Fruit fly (Drosophila melanogaster) whole organism, embryonic: Measurements from ENCODE around the gene RpL36.
A peak's percentile ranks its signal among the peaks of the same experiment; 100 is the strongest.

Experiments used
- Adf1 ChIP-seq: fragments of 200-800 bp; sonication (Bioruptor generic); IDR thresholded peaks from 2 replicates; pipeline ENCODE4 v1.3.6; 2022; ENCODE audit warnings: missing biosample characterization, missing genetic modification characterization
- BtbVII ChIP-seq: fragments of 200-800 bp; sonication (Bioruptor generic); optimal IDR thresholded peaks from 3 replicates; lab custom pipeline; 2017; ENCODE audit warnings: missing biosample characterization, mild to moderate bottlenecking, missing genetic modification characterization
- CG10366 ChIP-seq: fragments of 200-800 bp; sonication (Bioruptor generic); IDR thresholded peaks from 2 replicates; pipeline ENCODE4 v1.3.6; 2022; ENCODE audit warnings: missing biosample characterization, missing genetic modification characterization
- CG10462 ChIP-seq: fragments of 200-800 bp; sonication (Bioruptor generic); optimal IDR thresholded peaks from 2 replicates; lab custom pipeline; 2016; ENCODE audit warnings: missing biosample characterization, missing genetic modification characterization
- CG11560 ChIP-seq: fragments of 200-800 bp; sonication (Bioruptor generic); IDR thresholded peaks from 3 replicates; pipeline ENCODE4 v1.3.6; 2022; ENCODE audit warnings: missing biosample characterization, missing genetic modification characterization
- CG12155 ChIP-seq: fragments of 200-800 bp; sonication (Bioruptor generic); optimal IDR thresholded peaks from 3 replicates; lab custom pipeline; 2016; ENCODE audit warnings: missing biosample characterization, missing genetic modification characterization
- CG1233 ChIP-seq: fragments of 200-800 bp; sonication (Bioruptor generic); optimal IDR thresholded peaks from 4 replicates; lab custom pipeline; 2018; ENCODE audit warnings: missing biosample characterization, mild to moderate bottlenecking, missing genetic modification characterization
- CG13296 ChIP-seq: fragments of 200-800 bp; sonication (Bioruptor generic); optimal IDR thresholded peaks from 3 replicates; lab custom pipeline; 2018; ENCODE audit warnings: missing biosample characterization, mild to moderate bottlenecking, missing genetic modification characterization
- CG15073 ChIP-seq: fragments of 200-800 bp; sonication (Bioruptor generic); optimal IDR thresholded peaks from 2 replicates; lab custom pipeline; 2016; ENCODE audit warnings: missing biosample characterization, missing genetic modification characterization
- CG1603 ChIP-seq: fragments of 200-800 bp; sonication (Bioruptor generic); optimal IDR thresholded peaks from 2 replicates; lab custom pipeline; 2019; ENCODE audit warnings: missing biosample characterization, mild to moderate bottlenecking, missing genetic modification characterization, moderate library complexity
- CG16813 ChIP-seq: fragments of 200-800 bp; sonication (Bioruptor generic); IDR thresholded peaks from 3 replicates; pipeline ENCODE4 v1.3.6; 2022; ENCODE audit warnings: missing biosample characterization, missing genetic modification characterization; ENCODE audit not compliant: partially characterized antibody
- CG17568 ChIP-seq: fragments of 200-800 bp; sonication (Bioruptor generic); optimal IDR thresholded peaks from 2 replicates; lab custom pipeline; 2018; ENCODE audit warnings: missing biosample characterization, mild to moderate bottlenecking, missing genetic modification characterization, moderate library complexity
- CG17912 ChIP-seq: fragments of 200-800 bp; sonication (Bioruptor generic); optimal IDR thresholded peaks from 2 replicates; lab custom pipeline; 2018; ENCODE audit warnings: missing biosample characterization, mild to moderate bottlenecking, missing genetic modification characterization
- CG1792 ChIP-seq: fragments of 200-800 bp; sonication (Bioruptor generic); optimal IDR thresholded peaks from 2 replicates; lab custom pipeline; 2016; ENCODE audit warnings: missing biosample characterization, missing genetic modification characterization
- CG18599 ChIP-seq: fragments of 200-800 bp; sonication (Bioruptor generic); optimal IDR thresholded peaks from 3 replicates; lab custom pipeline; 2017; ENCODE audit warnings: missing biosample characterization, missing genetic modification characterization, mild to moderate bottlenecking, moderate library complexity, missing genetic modification reagents
- CG2202 ChIP-seq: fragments of 200-800 bp; sonication (Bioruptor generic); optimal IDR thresholded peaks from 2 replicates; lab custom pipeline; 2018; ENCODE audit warnings: missing biosample characterization, mild to moderate bottlenecking, missing genetic modification characterization
- CG3281 ChIP-seq: fragments of 200-800 bp; sonication (Bioruptor generic); optimal IDR thresholded peaks from 3 replicates; lab custom pipeline; 2017; ENCODE audit warnings: missing biosample characterization, mild to moderate bottlenecking, missing genetic modification characterization
- CG34422 ChIP-seq: fragments of 200-800 bp; sonication (Bioruptor generic); IDR thresholded peaks from 3 replicates; pipeline ENCODE4 v1.3.6; 2022; ENCODE audit warnings: missing biosample characterization, missing genetic modification characterization
- CG4820 ChIP-seq: fragments of 200-800 bp; sonication (Bioruptor generic); optimal IDR thresholded peaks from 3 replicates; lab custom pipeline; 2016; ENCODE audit warnings: missing biosample characterization, missing genetic modification characterization
- CG6272 ChIP-seq: fragments of 200-800 bp; sonication (Bioruptor generic); IDR thresholded peaks from 2 replicates; pipeline ENCODE4 v1.3.6; 2022; ENCODE audit warnings: missing biosample characterization, missing genetic modification characterization
- CG6689 ChIP-seq: fragments of 200-800 bp; sonication (Bioruptor generic); IDR thresholded peaks from 2 replicates; pipeline ENCODE4 v1.3.6; 2022; ENCODE audit warnings: missing biosample characterization, missing genetic modification characterization
- CG6854 ChIP-seq: fragments of 200-800 bp; sonication (Bioruptor generic); optimal IDR thresholded peaks from 3 replicates; lab custom pipeline; 2017; ENCODE audit warnings: missing biosample characterization, mild to moderate bottlenecking, missing genetic modification characterization
- CG8388 ChIP-seq: fragments of 200-800 bp; sonication (Bioruptor generic); optimal IDR thresholded peaks from 2 replicates; lab custom pipeline; 2019; ENCODE audit warnings: missing biosample characterization, mild to moderate bottlenecking, missing genetic modification characterization, moderate library complexity
- CG9797 ChIP-seq: fragments of 200-800 bp; sonication (Bioruptor generic); optimal IDR thresholded peaks from 3 replicates; lab custom pipeline; 2018; ENCODE audit warnings: missing biosample characterization, mild to moderate bottlenecking, missing genetic modification characterization
- CG9932 ChIP-seq: fragments of 200-800 bp; sonication (Bioruptor generic); IDR thresholded peaks from 2 replicates; pipeline ENCODE4 v1.3.6; 2022; ENCODE audit warnings: missing biosample characterization, missing genetic modification characterization
- Gug ChIP-seq: fragments of 200-800 bp; sonication (Bioruptor generic); IDR thresholded peaks from 4 replicates; pipeline ENCODE4 v1.3.6; 2022; ENCODE audit warnings: missing biosample characterization, missing genetic modification characterization
- NfI ChIP-seq: fragments of 200-800 bp; sonication (Bioruptor generic); optimal IDR thresholded peaks from 3 replicates; lab custom pipeline; 2018; ENCODE audit warnings: missing biosample characterization, mild to moderate bottlenecking, missing genetic modification characterization, moderate library complexity
- Rx ChIP-seq: fragments of 200-800 bp; sonication (Bioruptor generic); IDR thresholded peaks from 2 replicates; pipeline ENCODE4 v1.3.6; 2022; ENCODE audit warnings: missing biosample characterization, missing genetic modification characterization
- Sox102F ChIP-seq: fragments of 200-800 bp; sonication (Bioruptor generic); optimal IDR thresholded peaks from 2 replicates; lab custom pipeline; 2018; ENCODE audit warnings: missing biosample characterization, mild to moderate bottlenecking, missing genetic modification characterization, moderate library complexity
- Xbp1 ChIP-seq: fragments of 200-800 bp; sonication (Bioruptor generic); optimal IDR thresholded peaks from 3 replicates; lab custom pipeline; 2016; ENCODE audit warnings: missing biosample characterization, mild to moderate bottlenecking, missing genetic modification characterization
- al ChIP-seq: fragments of 200-800 bp; sonication (Bioruptor generic); IDR thresholded peaks from 2 replicates; pipeline ENCODE4 v1.3.6; 2022; ENCODE audit warnings: missing biosample characterization, missing genetic modification characterization
- ase ChIP-seq: fragments of 200-800 bp; sonication (Bioruptor generic); IDR thresholded peaks from 3 replicates; pipeline ENCODE4 v1.3.6; 2022; ENCODE audit warnings: missing biosample characterization, missing genetic modification characterization
- btn ChIP-seq: fragments of 200-800 bp; sonication (Bioruptor generic); optimal IDR thresholded peaks from 2 replicates; lab custom pipeline; 2016; ENCODE audit warnings: missing biosample characterization, missing genetic modification characterization
- chinmo ChIP-seq: fragments of 200-800 bp; sonication (Bioruptor generic); IDR thresholded peaks from 4 replicates; pipeline ENCODE4 v1.3.6; 2022; ENCODE audit warnings: missing biosample characterization, missing genetic modification characterization; ENCODE audit not compliant: partially characterized antibody
- ci ChIP-seq: fragments of 200-800 bp; sonication (Bioruptor generic); IDR thresholded peaks from 3 replicates; pipeline ENCODE4 v1.3.6; 2022; ENCODE audit warnings: missing biosample characterization, missing genetic modification characterization
- dan ChIP-seq: fragments of 200-800 bp; sonication (Bioruptor generic); IDR thresholded peaks from 2 replicates; pipeline ENCODE4 v1.3.6; 2022; ENCODE audit warnings: missing biosample characterization, missing genetic modification characterization
- esg ChIP-seq: fragments of 200-800 bp; sonication (Bioruptor generic); conservative IDR thresholded peaks from 2 replicates; pipeline ENCODE4 v1.3.6; 2022; ENCODE audit warnings: missing biosample characterization, missing genetic modification characterization
- fd102C ChIP-seq: fragments of 200-800 bp; sonication (Bioruptor generic); optimal IDR thresholded peaks from 2 replicates; lab custom pipeline; 2018; ENCODE audit warnings: missing biosample characterization, mild to moderate bottlenecking, missing genetic modification characterization, moderate library complexity
- fd96Cb ChIP-seq: fragments of 200-800 bp; sonication (Bioruptor generic); optimal IDR thresholded peaks from 2 replicates; lab custom pipeline; 2018; ENCODE audit warnings: missing biosample characterization, mild to moderate bottlenecking, missing genetic modification characterization, moderate library complexity
- gem ChIP-seq: fragments of 200-800 bp; sonication (Bioruptor generic); optimal IDR thresholded peaks from 2 replicates; lab custom pipeline; 2019; ENCODE audit warnings: missing biosample characterization, mild to moderate bottlenecking, missing genetic modification characterization, moderate library complexity
- gt ChIP-seq: fragments of 200-800 bp; sonication (Bioruptor generic); IDR thresholded peaks from 2 replicates; pipeline ENCODE4 v1.3.6; 2022; ENCODE audit warnings: missing biosample characterization, missing genetic modification characterization
- nerfin-1 ChIP-seq: fragments of 200-800 bp; sonication (Bioruptor generic); optimal IDR thresholded peaks from 3 replicates; lab custom pipeline; 2019; ENCODE audit warnings: missing biosample characterization, mild to moderate bottlenecking, missing genetic modification characterization, moderate library complexity
- nom ChIP-seq: fragments of 200-800 bp; sonication (Bioruptor generic); optimal IDR thresholded peaks from 2 replicates; lab custom pipeline; 2017; ENCODE audit warnings: missing biosample characterization, missing genetic modification characterization, mild to moderate bottlenecking, moderate library complexity, missing genetic modification reagents
- org-1 ChIP-seq: fragments of 200-800 bp; sonication (Bioruptor generic); optimal IDR thresholded peaks from 2 replicates; lab custom pipeline; 2017; ENCODE audit warnings: missing biosample characterization, missing genetic modification characterization
- pho ChIP-seq: fragments of 200-800 bp; sonication (Bioruptor generic); optimal IDR thresholded peaks from 2 replicates; lab custom pipeline; 2016; ENCODE audit warnings: missing biosample characterization, missing genetic modification characterization
- pum ChIP-seq: fragments of 200-800 bp; sonication (Bioruptor generic); optimal IDR thresholded peaks from 2 replicates; lab custom pipeline; 2016; ENCODE audit warnings: missing biosample characterization, missing genetic modification characterization
- sim ChIP-seq: fragments of 200-800 bp; sonication (Bioruptor generic); IDR thresholded peaks from 2 replicates; pipeline ENCODE4 v1.3.6; 2022; ENCODE audit warnings: missing biosample characterization, missing genetic modification characterization
- slbo ChIP-seq: fragments of 200-800 bp; sonication (Bioruptor generic); IDR thresholded peaks from 2 replicates; pipeline ENCODE4 v1.3.6; 2022; ENCODE audit warnings: missing biosample characterization, missing genetic modification characterization
- slp2 ChIP-seq: fragments of 200-800 bp; sonication (Bioruptor generic); optimal IDR thresholded peaks from 2 replicates; lab custom pipeline; 2016; ENCODE audit warnings: missing biosample characterization, missing genetic modification characterization
- stc ChIP-seq: fragments of 200-800 bp; sonication (Bioruptor generic); IDR thresholded peaks from 2 replicates; pipeline ENCODE4 v1.3.6; 2022; ENCODE audit warnings: missing biosample characterization, missing genetic modification characterization
- ttk ChIP-seq: fragments of 200-800 bp; sonication (Bioruptor generic); IDR thresholded peaks from 2 replicates; pipeline ENCODE4 v2.1.2; 2022; ENCODE audit warnings: missing biosample characterization, missing genetic modification characterization

Gene RpL36

DNA sequence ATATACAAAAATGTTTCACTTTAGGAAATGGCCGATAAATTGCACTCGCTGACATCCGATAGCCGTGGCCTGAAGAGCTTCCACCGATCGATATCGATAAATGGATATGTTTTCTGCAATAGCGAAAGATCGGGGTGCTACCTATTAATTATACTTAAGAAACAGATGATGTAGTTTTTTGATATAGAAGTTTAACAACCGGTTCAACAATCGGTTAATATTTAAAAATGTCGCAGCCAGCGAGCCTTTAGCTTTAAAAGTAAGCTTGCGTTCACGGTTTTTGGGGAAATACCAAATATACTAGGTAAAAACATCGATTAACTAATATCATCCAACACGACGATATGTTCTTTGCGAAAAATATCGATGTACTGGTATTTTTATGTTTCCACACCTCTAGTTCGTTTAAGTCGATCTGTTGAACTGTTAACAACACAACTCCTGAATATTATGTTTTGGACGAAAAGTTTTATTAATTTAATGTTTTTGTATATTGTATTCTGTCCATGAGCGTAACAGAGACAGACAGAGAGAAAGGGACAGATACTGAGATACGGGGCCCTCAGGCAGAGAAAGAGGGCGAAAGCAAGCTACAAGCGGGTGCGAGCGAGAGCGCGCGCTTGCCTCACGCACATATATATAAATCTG is 6.3 kb upstream of the RpL36 start, which contains the start of gene Dredd (continued):
- no peak for TF ChIP-seq Rx (GFP tag; lab: Robert Waterston, UW)
- no peak for TF ChIP-seq CG1792 (GFP tag; lab: Kevin White, UChicago)
- no peak for TF ChIP-seq btn (GFP tag; lab: Kevin White, UChicago)
- peak; percentile 24 for TF ChIP-seq CG1233
- TF ChIP-seq CG17912 (GFP tag; lab: Kevin White, UChicago): no peak
- TF ChIP-seq Sox102F (GFP tag; lab: Kevin White, UChicago): no peak
- peak; percentile 7 for TF ChIP-seq nom (GFP tag; lab: Kevin White, UChicago)
- TF ChIP-seq org-1: no peak
- TF ChIP-seq Adf1: peak; percentile 11; the same call in 1 of the 2 replicates
- TF ChIP-seq NfI (GFP tag; lab: Kevin White, UChicago): no peak
- no peak for TF ChIP-seq CG11560
- TF ChIP-seq dan: no peak
- TF ChIP-seq CG1603 (tag; lab: Kevin White, UChicago): peak; percentile 18
- no peak for TF ChIP-seq CG15073 (GFP tag; lab: Kevin White, UChicago)
- TF ChIP-seq pum: no peak
- no peak for TF ChIP-seq CG18599
- no peak for TF ChIP-seq slp2 (GFP tag; lab: Kevin White, UChicago)
- TF ChIP-seq CG17568 (GFP tag; lab: Kevin White, UChicago): no peak
- no peak for TF ChIP-seq CG8388
- TF ChIP-seq ttk: no peak
- TF ChIP-seq CG10366 (GFP tag; lab: Robert Waterston, UW): no peak
- peak; percentile 85; the same call in 1 of the 4 replicates for TF ChIP-seq chinmo (GFP tag; lab: Robert Waterston, UW)
- TF ChIP-seq stc (GFP tag; lab: Robert Waterston, UW): no peak
- peak; percentile 56 for TF ChIP-seq CG9797
- TF ChIP-seq gt (GFP tag; lab: Robert Waterston, UW): no peak
- TF ChIP-seq Gug (GFP tag; lab: Robert Waterston, UW): no peak
- no peak for TF ChIP-seq fd96Cb
- TF ChIP-seq CG6689 (GFP tag; lab: Robert Waterston, UW): no peak
- no peak for TF ChIP-seq slbo (GFP tag; lab: Robert Waterston, UW)
- no peak for TF ChIP-seq sim (GFP tag; lab: Robert Waterston, UW)
- TF ChIP-seq CG12155 (GFP tag; lab: Kevin White, UChicago): no peak
- no peak for TF ChIP-seq al
- TF ChIP-seq gem (tag; lab: Kevin White, UChicago): no peak
- TF ChIP-seq CG34422: no peak
- TF ChIP-seq pho (GFP tag; lab: Kevin White, UChicago): no peak
- peak; percentile 9 for TF ChIP-seq CG13296 (GFP tag; lab: Kevin White, UChicago)
- no peak for TF ChIP-seq fd102C (GFP tag; lab: Kevin White, UChicago)
- TF ChIP-seq CG4820 (GFP tag; lab: Kevin White, UChicago): no peak
- no peak for TF ChIP-seq nerfin-1 (tag; lab: Kevin White, UChicago)
- peak; percentile 12 for TF ChIP-seq CG6854
- no peak for TF ChIP-seq Xbp1 (GFP tag; lab: Kevin White, UChicago)
- peak; percentile 17 for TF ChIP-seq CG3281 (GFP tag; lab: Kevin White, UChicago)
- TF ChIP-seq esg: no peak
- TF ChIP-seq ci: no peak
- no peak for TF ChIP-seq CG9932 (GFP tag; lab: Robert Waterston, UW)
- TF ChIP-seq CG10462 (GFP tag; lab: Kevin White, UChicago): no peak
- peak; percentile 48 for TF ChIP-seq BtbVII (GFP tag; lab: Kevin White, UChicago)
- peak; percentile 91 for TF ChIP-seq CG16813 (GFP tag; lab: Robert Waterston, UW)
- TF ChIP-seq CG6272 (GFP tag; lab: Robert Waterston, UW): no peak
- TF ChIP-seq CG2202 (tag; lab: Kevin White, UChicago): no peak
- no peak for TF ChIP-seq ase (GFP tag; lab: Robert Waterston, UW)
